Worm (Caenorhabditis elegans): Measurements from ENCODE around the gene clpf-1.

ce11 chrIII:3395874-3396467, 1.6 kb upstream of the clpf-1 start, which contains the start of gene cri-3:
- TF ChIP-seq him-1 (tag; optimal IDR thresholded peaks at IDR 0.05), result no peak
- TF ChIP-seq W03F9.2 (tag; optimal IDR thresholded peaks at IDR 0.05), result no peak
- no peak for TF ChIP-seq dao-5 (tag; optimal IDR thresholded peaks at IDR 0.05)
